Fruit fly (Drosophila melanogaster) whole organism, prepupa: ENCODE results near the gene CG14257.

Source experiments
- Blimp-1 ChIP-seq: fragments of 200-800 bp; sonication (Bioruptor generic); optimal IDR thresholded peaks from 3 replicates; lab custom pipeline; 2017; ENCODE audit warnings: missing biosample characterization, missing genetic modification characterization, mild to moderate bottlenecking, moderate library complexity, missing genetic modification reagents
- CG10631 ChIP-seq: fragments of 200-800 bp; sonication (Bioruptor generic); optimal IDR thresholded peaks from 2 replicates; lab custom pipeline; 2016; ENCODE audit warnings: missing biosample characterization, missing genetic modification characterization
- CG11294 ChIP-seq: fragments of 200-800 bp; sonication (Bioruptor generic); IDR thresholded peaks from 2 replicates; pipeline ENCODE4 v1.3.6; 2022; ENCODE audit warnings: missing biosample characterization, missing genetic modification characterization
- CG11762 ChIP-seq: fragments of 200-800 bp; sonication (Bioruptor generic); optimal IDR thresholded peaks from 3 replicates; lab custom pipeline; 2016; ENCODE audit warnings: missing biosample characterization, missing genetic modification characterization; ENCODE audit not compliant: insufficient read depth
- CG11902 ChIP-seq: fragments of 200-800 bp; sonication (Bioruptor generic); optimal IDR thresholded peaks from 3 replicates; lab custom pipeline; 2016; ENCODE audit warnings: missing biosample characterization, missing genetic modification characterization
- CG1621 ChIP-seq: fragments of 200-800 bp; sonication (Bioruptor generic); optimal IDR thresholded peaks from 3 replicates; lab custom pipeline; 2018; ENCODE audit warnings: missing biosample characterization, mild to moderate bottlenecking, missing genetic modification characterization
- CG3032 ChIP-seq: fragments of 200-800 bp; optimal IDR thresholded peaks from 2 replicates; lab custom pipeline; 2019; ENCODE audit warnings: missing biosample characterization, mild to moderate bottlenecking, missing genetic modification characterization, moderate library complexity
- CG31627 ChIP-seq: fragments of 200-800 bp; sonication (Bioruptor generic); optimal IDR thresholded peaks from 3 replicates; lab custom pipeline; 2016; ENCODE audit warnings: missing biosample characterization, missing genetic modification characterization
- CG32006 ChIP-seq: fragments of 200-800 bp; sonication (Bioruptor generic); optimal IDR thresholded peaks from 3 replicates; lab custom pipeline; 2017; ENCODE audit warnings: missing biosample characterization, mild to moderate bottlenecking, missing genetic modification characterization
- CG34406 ChIP-seq: fragments of 200-800 bp; sonication (Bioruptor generic); optimal IDR thresholded peaks from 3 replicates; lab custom pipeline; 2016; ENCODE audit warnings: missing biosample characterization, missing genetic modification characterization
- CG6163 ChIP-seq: fragments of 200-800 bp; sonication (Bioruptor generic); IDR thresholded peaks from 3 replicates; pipeline ENCODE4 v1.3.6; 2022; ENCODE audit warnings: missing biosample characterization, missing genetic modification characterization
- CG6792 ChIP-seq: fragments of 200-800 bp; sonication (Bioruptor generic); optimal IDR thresholded peaks from 3 replicates; lab custom pipeline; 2016; ENCODE audit warnings: missing biosample characterization, missing genetic modification characterization
- CG6854 ChIP-seq: fragments of 200-800 bp; sonication (Bioruptor generic); optimal IDR thresholded peaks from 2 replicates; lab custom pipeline; 2017; ENCODE audit warnings: missing biosample characterization, mild to moderate bottlenecking, missing genetic modification characterization
- CG7368 ChIP-seq: fragments of 200-800 bp; sonication (Bioruptor generic); optimal IDR thresholded peaks from 3 replicates; lab custom pipeline; 2016; ENCODE audit warnings: missing biosample characterization, missing genetic modification characterization
- CG8119 ChIP-seq: fragments of 200-800 bp; sonication (Bioruptor generic); IDR thresholded peaks from 3 replicates; pipeline ENCODE4 v1.3.6; 2022; ENCODE audit warnings: missing biosample characterization, missing genetic modification characterization
- CG8632 ChIP-seq: fragments of 200-800 bp; sonication (Bioruptor generic); optimal IDR thresholded peaks from 3 replicates; lab custom pipeline; 2016; ENCODE audit warnings: missing biosample characterization, missing genetic modification characterization
- CG9139 ChIP-seq: fragments of 200-800 bp; sonication (Bioruptor generic); optimal IDR thresholded peaks from 3 replicates; lab custom pipeline; 2017; ENCODE audit warnings: missing biosample characterization, mild to moderate bottlenecking, missing genetic modification characterization
- Eip75B ChIP-seq: fragments of 200-800 bp; sonication (Bioruptor generic); optimal IDR thresholded peaks from 3 replicates; lab custom pipeline; 2016; ENCODE audit warnings: missing biosample characterization, missing genetic modification characterization
- Eip78C ChIP-seq: fragments of 200-800 bp; sonication (Bioruptor generic); peaks from one replicate; lab custom pipeline; 2016; ENCODE audit warnings: missing biosample characterization, missing genetic modification characterization
- Eip93F ChIP-seq: fragments of 200-800 bp; sonication (Bioruptor generic); optimal IDR thresholded peaks from 2 replicates; lab custom pipeline; 2016; ENCODE audit warnings: missing biosample characterization, mild to moderate bottlenecking, missing genetic modification characterization
- Ets21C ChIP-seq: fragments of 200-800 bp; sonication (Bioruptor generic); optimal IDR thresholded peaks from 3 replicates; lab custom pipeline; 2016; ENCODE audit warnings: missing biosample characterization, missing genetic modification characterization
- Ets96B ChIP-seq: fragments of 200-800 bp; optimal IDR thresholded peaks from 2 replicates; lab custom pipeline; 2019; ENCODE audit warnings: missing biosample characterization, mild to moderate bottlenecking, missing genetic modification characterization, moderate library complexity
- Hr38 ChIP-seq: sonication (Bioruptor generic); optimal IDR thresholded peaks from 2 replicates; lab custom pipeline; 2016; ENCODE audit warnings: missing biosample characterization, missing genetic modification characterization
- Lpt ChIP-seq: fragments of 200-800 bp; sonication (Bioruptor generic); optimal IDR thresholded peaks from 3 replicates; lab custom pipeline; 2016; ENCODE audit warnings: missing biosample characterization, missing genetic modification characterization
- OdsH ChIP-seq: fragments of 200-800 bp; sonication (Bioruptor generic); optimal IDR thresholded peaks from 3 replicates; lab custom pipeline; 2016; ENCODE audit warnings: missing biosample characterization, missing genetic modification characterization
- Smox ChIP-seq: fragments of 200-800 bp; sonication (Bioruptor generic); optimal IDR thresholded peaks from 3 replicates; lab custom pipeline; 2016; ENCODE audit warnings: missing biosample characterization, missing genetic modification characterization
- Sox14 ChIP-seq: fragments of 200-800 bp; sonication (Bioruptor generic); optimal IDR thresholded peaks from 3 replicates; lab custom pipeline; 2016; ENCODE audit warnings: missing biosample characterization, missing genetic modification characterization
- acj6 ChIP-seq: fragments of 200-800 bp; sonication (Bioruptor generic); optimal IDR thresholded peaks from 3 replicates; lab custom pipeline; 2016; ENCODE audit warnings: missing biosample characterization, missing genetic modification characterization
- dsx ChIP-seq: fragments of 200-800 bp; optimal IDR thresholded peaks from 3 replicates; lab custom pipeline; 2019; ENCODE audit warnings: missing biosample characterization, mild to moderate bottlenecking, missing genetic modification characterization, moderate library complexity; ENCODE audit not compliant: poor library complexity, severe bottlenecking
- eg ChIP-seq: fragments of 200-800 bp; sonication (Bioruptor generic); IDR thresholded peaks from 3 replicates; pipeline ENCODE4 v1.3.6; 2022; ENCODE audit warnings: missing biosample characterization, missing genetic modification characterization
- esn ChIP-seq: fragments of 200-800 bp; sonication (Bioruptor generic); optimal IDR thresholded peaks from 2 replicates; lab custom pipeline; 2016; ENCODE audit warnings: missing biosample characterization, mild to moderate bottlenecking, missing genetic modification characterization, moderate library complexity
- fd85E ChIP-seq: fragments of 200-800 bp; sonication (Bioruptor generic); optimal IDR thresholded peaks from 3 replicates; lab custom pipeline; 2016; ENCODE audit warnings: missing biosample characterization, missing genetic modification characterization
- fkh ChIP-seq: fragments of 200-800 bp; sonication (Bioruptor generic); optimal IDR thresholded peaks from 3 replicates; lab custom pipeline; 2017; ENCODE audit warnings: missing biosample characterization, mild to moderate bottlenecking, missing genetic modification characterization, moderate library complexity
- lz ChIP-seq: fragments of 200-800 bp; sonication (Bioruptor generic); optimal IDR thresholded peaks from 3 replicates; lab custom pipeline; 2016; ENCODE audit warnings: missing biosample characterization, missing genetic modification characterization
- pdm3 ChIP-seq: fragments of 200-800 bp; sonication (Bioruptor generic); optimal IDR thresholded peaks from 3 replicates; lab custom pipeline; 2016; ENCODE audit warnings: missing biosample characterization, missing genetic modification characterization
- spab ChIP-seq: fragments of 200-800 bp; sonication (Bioruptor generic); optimal IDR thresholded peaks from 2 replicates; lab custom pipeline; 2017; ENCODE audit warnings: missing biosample characterization, mild to moderate bottlenecking, missing genetic modification characterization, missing genetic modification reagents
- ss ChIP-seq, 2 experiments: fragments of 200-800 bp; sonication (Bioruptor generic); optimal IDR thresholded peaks; 2 replicates in 1 of 2; 3 replicates in 1 of 2; lab custom pipeline; 2017 to 2018; ENCODE audit warnings: mild to moderate bottlenecking in 2 of 2, missing biosample characterization in 2 of 2, missing genetic modification characterization in 2 of 2, moderate library complexity in 1 of 2
- topi ChIP-seq: fragments of 200-800 bp; sonication (Bioruptor generic); optimal IDR thresholded peaks from 3 replicates; lab custom pipeline; 2016; ENCODE audit warnings: missing biosample characterization, missing genetic modification characterization

CG14257 gene

DNA sequence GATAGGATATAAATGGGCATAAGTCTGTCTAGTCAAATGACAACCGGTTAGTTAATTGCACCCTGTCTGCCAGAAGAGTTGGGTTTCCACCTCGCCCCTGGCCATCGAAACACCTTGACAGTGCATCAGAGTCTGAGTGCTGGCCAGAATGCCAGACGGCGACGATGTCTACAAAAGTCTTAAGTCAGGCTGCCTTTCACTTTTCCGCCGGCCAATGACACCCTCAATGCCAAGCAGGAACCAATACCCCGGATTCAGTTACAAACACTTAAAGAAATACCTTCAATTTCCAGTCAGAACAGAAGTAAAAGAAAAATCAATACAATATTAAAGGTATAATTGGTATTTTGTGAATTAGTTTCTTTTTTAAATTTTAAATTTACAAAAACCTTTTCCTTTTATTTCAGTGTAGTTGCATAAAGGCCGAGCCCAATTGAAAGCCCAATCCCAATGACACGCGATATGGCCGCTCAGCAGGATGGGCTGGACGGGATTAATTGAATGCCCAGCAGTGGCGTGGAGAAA is 8.9 kb downstream of the CG14257 start (continued):
- TF ChIP-seq CG11294 = no peak
- peak; percentile 1 for TF ChIP-seq CG11762 (GFP tag; lab: Kevin White, UChicago)
- TF ChIP-seq CG8119 = no peak
- TF ChIP-seq OdsH = no peak
- peak; percentile 16 for TF ChIP-seq CG6792 (GFP tag; lab: Kevin White, UChicago)
- TF ChIP-seq spab (GFP tag; lab: Kevin White, UChicago) = peak; percentile 45
- TF ChIP-seq CG6854 (GFP tag; lab: Kevin White, UChicago) = no peak
- no peak for TF ChIP-seq CG8632 (GFP tag; lab: Kevin White, UChicago)
- no peak for TF ChIP-seq lz
- TF ChIP-seq pdm3 (GFP tag; lab: Kevin White, UChicago) = no peak
- no peak for TF ChIP-seq esn
- no peak for TF ChIP-seq CG11902 (GFP tag; lab: Kevin White, UChicago)
- TF ChIP-seq CG31627 = no peak
- peak; percentile 6 for TF ChIP-seq CG32006 (GFP tag; lab: Kevin White, UChicago)
- no peak for TF ChIP-seq Eip93F
- peak; percentile 64 for TF ChIP-seq Ets96B (tag; lab: Kevin White, UChicago)
- peak; percentile 59 for TF ChIP-seq Eip75B (GFP tag; lab: Kevin White, UChicago)
- TF ChIP-seq CG7368 (GFP tag; lab: Kevin White, UChicago) = peak; percentile 46
- TF ChIP-seq Blimp-1 (GFP tag; lab: Kevin White, UChicago) = peak; percentile 1
- no peak for TF ChIP-seq Hr38 (GFP tag; lab: Kevin White, UChicago)
- TF ChIP-seq CG9139 (GFP tag; lab: Kevin White, UChicago) = peak; percentile 28
- no peak for TF ChIP-seq Ets21C (GFP tag; lab: Kevin White, UChicago)
- no peak for TF ChIP-seq CG34406
- TF ChIP-seq fkh (GFP tag; lab: Kevin White, UChicago) = no peak
- TF ChIP-seq CG3032 (tag; lab: Kevin White, UChicago) = peak; percentile 51
- no peak for TF ChIP-seq fd85E (GFP tag; lab: Kevin White, UChicago)
- peak; percentile 21 for TF ChIP-seq CG10631 (GFP tag; lab: Kevin White, UChicago)
- peak; percentile 92 for TF ChIP-seq Eip78C (GFP tag; lab: Kevin White, UChicago)

DNA sequence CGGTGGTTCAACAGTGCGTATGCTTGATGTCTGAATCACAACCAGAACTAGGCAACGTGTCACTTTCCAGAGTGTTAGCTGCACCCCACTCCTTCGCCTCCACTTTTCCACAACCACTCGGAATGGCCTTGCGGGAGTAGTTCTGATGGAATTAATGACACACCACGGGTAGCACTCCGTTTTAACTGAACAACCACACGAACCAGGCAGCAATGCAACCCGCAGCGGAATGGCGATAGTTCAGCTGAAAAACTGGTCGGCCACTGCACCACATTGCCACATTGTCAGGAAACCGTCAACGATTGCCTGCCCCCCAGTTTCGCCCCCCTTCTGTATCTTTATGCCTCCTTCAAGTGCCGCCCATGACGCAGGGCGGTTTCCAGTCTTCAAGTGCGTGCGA is 11.9 kb downstream of the CG14257 start, which contains the start of gene Cpr97Ea:
TSS of gene Cpr97Ea (minus strand) at position 230 of the 400 bp plus-strand sequence.
- TF ChIP-seq Smox (GFP tag; lab: Kevin White, UChicago) (no peak), topi (GFP tag; lab: Kevin White, UChicago) (no peak), Eip78C (GFP tag; lab: Kevin White, UChicago) (peak; percentile 18), ss (GFP tag; optimal IDR thresholded peaks at IDR 0.05; lab: Kevin White, UChicago) (peak; percentile 0 to 18), acj6 (GFP tag; lab: Kevin White, UChicago) (no peak), CG1621 (peak; percentile 76)

- TF ChIP-seq CG6163 (GFP tag; lab: Robert Waterston, UW) (peak; percentile 54; the same call in 2 of the 3 replicates), Eip78C (GFP tag; lab: Kevin White, UChicago) (peak; percentile 18), ss (GFP tag; optimal IDR thresholded peaks at IDR 0.05; lab: Kevin White, UChicago) (peak in 1 of 2 experiments; percentile 43), Eip75B (GFP tag; lab: Kevin White, UChicago) (peak; percentile 42), Lpt (peak; percentile 25), Sox14 (GFP tag; lab: Kevin White, UChicago) (no peak), dsx (GFP tag; lab: Kevin White, UChicago) (no peak), Blimp-1 (GFP tag; lab: Kevin White, UChicago) (peak; percentile 84), eg (GFP tag; lab: Robert Waterston, UW) (0 out of 3 replicates have a peak, but pooled peaks have one; percentile 21)
Measured at dm6 chr3R:27091106-27091505, 15.4 kb downstream of the CG14257 start, which contains the start of gene Cpr97Eb. Cpr97Eb (minus strand) TSS chr3R:27091130.
